Worm (Caenorhabditis elegans): ENCODE measurements around the gene srg-59.

DNA sequence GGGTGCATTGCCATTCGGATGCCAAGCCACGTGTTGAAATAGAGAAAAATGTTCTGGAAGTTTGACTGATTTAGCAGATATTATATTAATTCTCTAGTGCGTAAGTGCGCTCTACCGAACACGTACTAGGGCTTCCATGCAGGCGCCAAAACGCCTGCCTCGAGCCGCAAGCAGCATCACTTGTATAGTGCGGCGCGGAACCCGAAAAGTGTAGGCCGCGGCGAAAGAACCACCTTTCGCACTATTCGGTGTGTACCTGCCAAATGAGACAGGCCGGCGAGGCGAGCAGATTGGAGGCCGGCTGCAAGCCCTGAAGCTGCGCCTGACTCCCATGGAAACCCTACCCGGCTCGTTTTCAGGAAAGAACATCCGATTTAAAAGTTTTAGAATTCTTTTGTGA lies 14.5 kb upstream of the srg-59 start:
- TF ChIP-seq fos-1 (tag; optimal IDR thresholded peaks at IDR 0.05) (no peak), lin-39 (tag; optimal IDR thresholded peaks at IDR 0.05) (no peak), nhr-25 (tag; optimal IDR thresholded peaks at IDR 0.05; ENCODE audit: borderline replicate concordance, insufficient read depth) (no peak), zip-2 (tag; optimal IDR thresholded peaks at IDR 0.05) (no peak), snpc-4 (tag; optimal IDR thresholded peaks at IDR 0.05) (no peak)
